Worm (Caenorhabditis elegans) whole organism, L1 larva: Measurements from ENCODE around the gene C01G10.1.

Experiments used
- C04F5.9 ChIP-seq: sonication (generic microtip); optimal IDR thresholded peaks from 2 replicates; lab custom pipeline; 2016; ENCODE audit warnings: missing genetic modification characterization, missing compliant biosample characterization
- F16B12.6 ChIP-seq: fragments of 150-350 bp; optimal IDR thresholded peaks from 2 replicates; lab custom pipeline; 2014; ENCODE audit warnings: missing biosample characterization, missing genetic modification characterization
- ama-1 ChIP-seq: fragments of 150-350 bp; optimal IDR thresholded peaks from 2 replicates; lab custom pipeline; 2014
- blmp-1 ChIP-seq: fragments of 150-350 bp; optimal IDR thresholded peaks from 2 replicates; lab custom pipeline; 2014; ENCODE audit warnings: missing biosample characterization, missing genetic modification characterization
- ceh-63 ChIP-seq: fragments of 200-800 bp; sonication (Bioruptor generic); optimal IDR thresholded peaks from 2 replicates; lab custom pipeline; 2018; ENCODE audit warnings: mild to moderate bottlenecking, missing genetic modification characterization, missing compliant biosample characterization
- ceh-82 ChIP-seq, 3 experiments: fragments of 150-350 bp in 1 of 3; sonication (generic microtip) in 2 of 3; optimal IDR thresholded peaks; 2 replicates each; lab custom pipeline; 2014 to 2017; ENCODE audit warnings: missing biosample characterization in 3 of 3, missing genetic modification characterization in 3 of 3
- ceh-88 ChIP-seq: fragments of 200-800 bp; sonication (Bioruptor generic); IDR thresholded peaks from 2 replicates; pipeline ENCODE4 v1.3.6; 2022; ENCODE audit warnings: missing genetic modification characterization, missing compliant biosample characterization
- ceh-90 ChIP-seq: sonication (generic microtip); optimal IDR thresholded peaks from 2 replicates; lab custom pipeline; 2016; ENCODE audit warnings: missing genetic modification characterization, missing compliant biosample characterization
- dpl-1 ChIP-seq, 3 experiments: fragments of 150-350 bp in 2 of 3; sonication (generic microtip) in 1 of 3; optimal IDR thresholded peaks; 2 replicates each; lab custom pipeline; 2014 to 2017; ENCODE audit warnings: missing biosample characterization in 3 of 3, missing genetic modification characterization in 3 of 3, missing genetic modification reagents in 3 of 3
- efl-3 ChIP-seq: fragments of 200-800 bp; sonication (Bioruptor generic); optimal IDR thresholded peaks from 2 replicates; lab custom pipeline; 2018; ENCODE audit warnings: mild to moderate bottlenecking, missing genetic modification characterization, missing compliant biosample characterization
- egl-27 ChIP-seq, 2 experiments: fragments of 150-350 bp in 1 of 2; sonication (generic microtip); optimal IDR thresholded peaks; 3 replicates each; lab custom pipeline; 2017 to 2018; ENCODE audit warnings: missing biosample characterization in 2 of 2, missing genetic modification characterization in 2 of 2, missing genetic modification reagents in 2 of 2
- elt-2 ChIP-seq: sonication (generic microtip); optimal IDR thresholded peaks from 2 replicates; lab custom pipeline; 2016; ENCODE audit warnings: missing genetic modification characterization, mild to moderate bottlenecking, inconsistent platforms, missing compliant biosample characterization, missing genetic modification reagents
- ets-5 ChIP-seq: fragments of 200-800 bp; sonication (Bioruptor generic); IDR thresholded peaks from 2 replicates; pipeline ENCODE4 v1.3.6; 2022; ENCODE audit warnings: missing genetic modification characterization, missing compliant biosample characterization
- fkh-4 ChIP-seq: sonication (generic microtip); optimal IDR thresholded peaks from 2 replicates; lab custom pipeline; 2016; ENCODE audit warnings: missing compliant biosample characterization, missing genetic modification characterization, borderline replicate concordance
- fkh-8 ChIP-seq: sonication (generic microtip); optimal IDR thresholded peaks from 2 replicates; lab custom pipeline; 2016; ENCODE audit warnings: mild to moderate bottlenecking, missing genetic modification characterization, missing compliant biosample characterization
- grh-1 ChIP-seq: fragments of 200-800 bp; sonication (Bioruptor generic); IDR thresholded peaks from 2 replicates; pipeline ENCODE4 v1.3.6; 2022; ENCODE audit warnings: missing genetic modification reagents, missing genetic modification characterization, missing compliant biosample characterization
- hlh-4 ChIP-seq: sonication (generic microtip); optimal IDR thresholded peaks from 2 replicates; lab custom pipeline; 2016; ENCODE audit warnings: mild to moderate bottlenecking, missing genetic modification characterization, missing compliant biosample characterization
- irx-1 ChIP-seq: sonication (generic microtip); optimal IDR thresholded peaks from 2 replicates; lab custom pipeline; 2016; ENCODE audit warnings: missing genetic modification characterization, missing compliant biosample characterization
- lin-14 ChIP-seq: fragments of 200-800 bp; sonication (Bioruptor generic); optimal IDR thresholded peaks from 2 replicates; lab custom pipeline; 2018; ENCODE audit warnings: mild to moderate bottlenecking, missing genetic modification characterization, moderate library complexity, missing compliant biosample characterization
- lin-15B ChIP-seq: fragments of 150-350 bp; sonication (generic microtip); optimal IDR thresholded peaks from 3 replicates; lab custom pipeline; 2014; ENCODE audit warnings: missing biosample characterization, missing genetic modification characterization
- lin-35 ChIP-seq, 2 experiments: fragments of 150-350 bp; optimal IDR thresholded peaks; 2 replicates each; lab custom pipeline; 2014; ENCODE audit warnings: missing biosample characterization in 2 of 2, missing genetic modification characterization in 2 of 2, missing genetic modification reagents in 2 of 2
- lir-3 ChIP-seq: sonication (generic microtip); optimal IDR thresholded peaks from 2 replicates; lab custom pipeline; 2016; ENCODE audit warnings: mild to moderate bottlenecking, missing genetic modification characterization, moderate library complexity, missing compliant biosample characterization; ENCODE audit not compliant: poor library complexity
- lsy-2 ChIP-seq, 2 experiments: fragments of 150-350 bp; optimal IDR thresholded peaks; 2 replicates each; lab custom pipeline; 2014; ENCODE audit warnings: missing biosample characterization in 2 of 2, missing genetic modification characterization in 2 of 2
- nhr-12 ChIP-seq: sonication (generic microtip); optimal IDR thresholded peaks from 2 replicates; lab custom pipeline; 2017; ENCODE audit warnings: missing biosample characterization, missing genetic modification characterization
- nhr-20 ChIP-seq: sonication (generic microtip); optimal IDR thresholded peaks from 2 replicates; lab custom pipeline; 2016; ENCODE audit warnings: mild to moderate bottlenecking, missing genetic modification characterization, missing compliant biosample characterization
- nhr-71 ChIP-seq: sonication (generic microtip); optimal IDR thresholded peaks from 2 replicates; lab custom pipeline; 2016; ENCODE audit warnings: mild to moderate bottlenecking, missing genetic modification characterization, moderate library complexity, missing compliant biosample characterization
- nhr-77 ChIP-seq: fragments of 150-350 bp; optimal IDR thresholded peaks from 2 replicates; lab custom pipeline; 2014; ENCODE audit warnings: missing biosample characterization, missing genetic modification characterization
- nhr-85 ChIP-seq: sonication (generic microtip); peaks from one replicate; lab custom pipeline; 2016; ENCODE audit warnings: missing genetic modification characterization, inconsistent platforms, missing compliant biosample characterization
- nhr-90 ChIP-seq: sonication (generic microtip); optimal IDR thresholded peaks from 2 replicates; lab custom pipeline; 2016; ENCODE audit warnings: mild to moderate bottlenecking, missing genetic modification characterization, missing compliant biosample characterization; ENCODE audit not compliant: poor library complexity
- pax-3 ChIP-seq: fragments of 200-800 bp; sonication (Bioruptor generic); optimal IDR thresholded peaks from 2 replicates; lab custom pipeline; 2018; ENCODE audit warnings: mild to moderate bottlenecking, missing genetic modification characterization, moderate library complexity, missing compliant biosample characterization
- skn-1 ChIP-seq: fragments of 150-350 bp; optimal IDR thresholded peaks from 2 replicates; lab custom pipeline; 2014; ENCODE audit warnings: missing biosample characterization, missing genetic modification characterization
- snpc-4 ChIP-seq: fragments of 150-350 bp; optimal IDR thresholded peaks from 2 replicates; lab custom pipeline; 2014; ENCODE audit warnings: missing biosample characterization, missing genetic modification characterization
- sptf-1 ChIP-seq: fragments of 150-350 bp; optimal IDR thresholded peaks from 2 replicates; lab custom pipeline; 2014; ENCODE audit warnings: missing biosample characterization, missing genetic modification characterization
- swsn-7 ChIP-seq: sonication (generic microtip); optimal IDR thresholded peaks from 2 replicates; lab custom pipeline; 2016; ENCODE audit warnings: missing genetic modification characterization, missing compliant biosample characterization
- tlp-1 ChIP-seq: fragments of 150-350 bp; optimal IDR thresholded peaks from 2 replicates; lab custom pipeline; 2014; ENCODE audit warnings: missing biosample characterization, missing genetic modification characterization
- unc-30 ChIP-seq: sonication (generic microtip); optimal IDR thresholded peaks from 2 replicates; lab custom pipeline; 2017; ENCODE audit warnings: missing biosample characterization, missing genetic modification characterization
- vab-15 ChIP-seq: sonication (generic microtip); optimal IDR thresholded peaks from 2 replicates; lab custom pipeline; 2017; ENCODE audit warnings: missing genotype, mild to moderate bottlenecking, missing genetic modification characterization, missing compliant biosample characterization
- xbp-1 ChIP-seq: sonication (generic microtip); optimal IDR thresholded peaks from 2 replicates; lab custom pipeline; 2016; ENCODE audit warnings: missing genetic modification characterization, missing compliant biosample characterization
- zag-1 ChIP-seq: fragments of 150-350 bp; optimal IDR thresholded peaks from 2 replicates; lab custom pipeline; 2014; ENCODE audit warnings: missing biosample characterization, missing genetic modification characterization
- ztf-11 ChIP-seq, 2 experiments: sonication (generic microtip); optimal IDR thresholded peaks; 2 replicates each; lab custom pipeline; 2016 to 2017; ENCODE audit warnings: missing genetic modification characterization in 2 of 2, missing biosample characterization in 1 of 2, missing compliant biosample characterization in 1 of 2
- ztf-4 ChIP-seq: fragments of 150-350 bp; optimal IDR thresholded peaks from 2 replicates; lab custom pipeline; 2014; ENCODE audit warnings: missing biosample characterization, missing genetic modification characterization

The C01G10.1 gene

DNA sequence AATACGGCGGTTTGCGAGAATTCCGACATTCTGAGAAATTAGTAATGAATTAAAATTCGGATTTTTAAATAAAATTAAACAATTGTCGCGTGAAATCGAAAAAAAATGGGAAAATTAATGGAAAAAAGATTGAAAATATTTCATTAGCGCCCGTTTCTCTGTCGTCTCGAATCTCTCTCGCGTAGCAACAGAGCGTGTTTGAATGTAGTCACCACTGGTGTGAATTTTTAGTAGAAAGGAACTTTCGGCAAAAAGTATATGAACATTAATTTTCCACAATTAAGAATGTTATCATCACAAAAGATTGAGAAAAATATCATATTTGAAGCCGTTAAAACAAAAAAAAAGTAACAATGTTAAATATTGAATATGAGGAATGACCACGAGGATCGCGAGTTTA is 37.2 kb downstream of the C01G10.1 start, which contains the start of gene aipl-1 (continued):
- TF ChIP-seq nhr-90 (tag; lab: Kevin White, UChicago) (peak; percentile 56), lsy-2 (tag; optimal IDR thresholded peaks at IDR 0.05; lab: Kevin White, UChicago) (peak; percentile 74 to 92), ztf-11 (tag; optimal IDR thresholded peaks at IDR 0.05; lab: Kevin White, UChicago) (peak in 1 of 2 experiments; percentile 67), dpl-1 (GFP tag; optimal IDR thresholded peaks at IDR 0.05; lab: Kevin White, UChicago) (peak; percentile 85 to 90 (median 87)), ztf-4 (tag; lab: Kevin White, UChicago) (no peak), nhr-85 (peak; percentile 47), hlh-4 (tag; lab: Kevin White, UChicago) (no peak), fkh-4 (tag; lab: Kevin White, UChicago) (no peak), lin-15B (tag; lab: Kevin White, UChicago) (peak; percentile 94), ama-1 (lab: Kevin White, UChicago) (peak; percentile 26), pax-3 (tag; lab: Kevin White, UChicago) (peak; percentile 89), nhr-71 (tag; lab: Kevin White, UChicago) (peak; percentile 87), ceh-63 (GFP tag; lab: Kevin White, UChicago) (no peak), vab-15 (tag; lab: Kevin White, UChicago) (peak; percentile 78), ets-5 (GFP tag; lab: Robert Waterston, UW) (no peak), ceh-88 (GFP tag; lab: Robert Waterston, UW) (peak; percentile 14; the same call in 1 of the 2 replicates), grh-1 (GFP tag; lab: Robert Waterston, UW) (0 out of 2 replicates have a peak, but pooled peaks have one; percentile 11), lir-3 (tag; lab: Kevin White, UChicago) (peak; percentile 83), swsn-7 (tag; lab: Kevin White, UChicago) (peak; percentile 63), unc-30 (tag; lab: Kevin White, UChicago) (no peak), tlp-1 (tag; lab: Kevin White, UChicago) (no peak), nhr-20 (tag; lab: Kevin White, UChicago) (peak; percentile 78), fkh-8 (tag; lab: Kevin White, UChicago) (peak; percentile 87), efl-3 (GFP tag; lab: Kevin White, UChicago) (no peak), ceh-90 (tag; lab: Kevin White, UChicago) (no peak), sptf-1 (tag; lab: Kevin White, UChicago) (no peak), egl-27 (tag; optimal IDR thresholded peaks at IDR 0.05; lab: Kevin White, UChicago) (no peak), xbp-1 (tag; lab: Kevin White, UChicago) (peak; percentile 69), F16B12.6 (peak; percentile 61), nhr-77 (peak; percentile 76), blmp-1 (tag; lab: Kevin White, UChicago) (peak; percentile 95), nhr-12 (tag; lab: Kevin White, UChicago) (no peak), ceh-82 (tag; optimal IDR thresholded peaks at IDR 0.05; lab: Kevin White, UChicago) (peak; percentile 79 to 92 (median 87)), zag-1 (no peak), lin-14 (GFP tag; lab: Kevin White, UChicago) (peak; percentile 86), snpc-4 (tag; lab: Kevin White, UChicago) (peak; percentile 68), C04F5.9 (tag; lab: Kevin White, UChicago) (no peak), irx-1 (tag; lab: Kevin White, UChicago) (peak; percentile 13)
- TF ChIP-seq, all 84 proteins: peak for 48

DNA sequence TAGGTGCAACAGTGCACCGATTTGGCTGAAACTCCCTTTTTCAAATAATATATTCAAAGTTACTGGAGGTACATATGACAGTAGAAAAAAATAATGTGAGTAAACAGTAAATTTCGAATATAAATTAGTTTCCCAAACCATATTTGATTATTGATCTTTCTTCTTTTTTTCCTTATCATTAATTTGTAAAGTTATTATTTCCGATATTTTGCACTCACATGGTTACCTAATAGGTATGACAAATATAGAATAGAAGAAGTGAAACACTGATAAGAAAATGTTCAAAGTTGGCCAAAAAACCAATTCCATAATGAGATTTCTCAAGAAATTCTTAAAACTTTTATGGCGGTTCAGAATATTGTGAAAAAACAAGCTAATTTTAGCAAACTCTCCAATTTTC is 40.3 kb downstream of the C01G10.1 start:
- no peak for TF ChIP-seq skn-1
- TF ChIP-seq elt-2 (tag; lab: Kevin White, UChicago), result peak; percentile 48
- TF ChIP-seq lin-35 (GFP tag; optimal IDR thresholded peaks at IDR 0.05; lab: Kevin White, UChicago), result peak in 1 of 2 experiments; percentile 17
